Fruit fly (Drosophila melanogaster): ENCODE data around the gene CycK.

DNA sequence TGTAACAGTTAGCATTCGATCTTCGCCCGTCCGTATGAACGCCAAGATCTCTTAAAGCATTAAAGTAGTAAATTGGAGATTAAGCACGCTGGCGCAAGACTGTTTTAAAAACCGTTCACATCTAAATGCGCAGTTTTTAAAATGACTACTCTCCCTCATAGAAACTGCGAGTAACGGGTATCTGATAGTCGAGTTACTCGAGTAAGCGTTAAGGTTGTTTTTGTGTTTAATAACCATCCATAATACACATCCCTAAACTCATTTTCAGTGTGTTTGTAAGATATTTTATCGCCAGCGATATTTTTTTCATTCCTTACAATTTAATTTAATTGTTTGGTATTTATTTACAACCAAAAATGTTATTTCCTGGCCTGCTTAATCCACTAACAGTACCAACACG lies 29.9 kb upstream of the CycK start:
- TF ChIP-seq CTCF (optimal IDR thresholded peaks at IDR 0.05) (no peak), CG8478 (optimal IDR thresholded peaks at IDR 0.05) (no peak)

Measured in S2 (cell line).